Worm (Caenorhabditis elegans) whole organism, midembryonic: ENCODE results near the gene F10C2.4.

Experiments
- flt-1 ChIP-seq: fragments of 200-800 bp; sonication (Bioruptor generic); IDR thresholded peaks from 2 replicates; pipeline ENCODE4 v1.3.6; 2022; ENCODE audit warnings: missing genetic modification characterization, missing compliant biosample characterization
- klf-2 ChIP-seq: fragments of 200-800 bp; sonication (Bioruptor generic); conservative IDR thresholded peaks from 2 replicates; pipeline ENCODE4 v1.3.6; 2022; ENCODE audit warnings: missing genetic modification reagents, missing genetic modification characterization, missing compliant biosample characterization
- med-1 ChIP-seq: sonication (generic microtip); optimal IDR thresholded peaks from 2 replicates; lab custom pipeline; 2017; ENCODE audit warnings: missing genetic modification characterization, mild to moderate bottlenecking, missing compliant biosample characterization, antibody characterized with exemption, missing genetic modification reagents; ENCODE audit not compliant: insufficient read depth
- tab-1 ChIP-seq: fragments of 200-800 bp; sonication (Bioruptor generic); IDR thresholded peaks from 2 replicates; pipeline ENCODE4 v1.3.6; 2022; ENCODE audit warnings: missing genetic modification characterization, missing compliant biosample characterization
- ztf-23 ChIP-seq: fragments of 200-800 bp; sonication (Bioruptor generic); IDR thresholded peaks from 2 replicates; pipeline ENCODE4 v1.3.6; 2022; ENCODE audit warnings: missing genetic modification reagents, missing genetic modification characterization, missing compliant biosample characterization
- ztf-29 ChIP-seq: fragments of 200-800 bp; sonication (Bioruptor generic); IDR thresholded peaks from 2 replicates; pipeline ENCODE4 v1.3.6; 2022; ENCODE audit warnings: missing genetic modification reagents, missing genetic modification characterization, missing compliant biosample characterization

- TF ChIP-seq tab-1 (GFP tag; lab: Robert Waterston, UW) (no peak), klf-2 (GFP tag; lab: Robert Waterston, UW) (no peak), ztf-23 (GFP tag; lab: Robert Waterston, UW) (no peak), med-1 (GFP tag; lab: Kevin White, UChicago) (no peak), flt-1 (GFP tag; lab: Robert Waterston, UW) (no peak), ztf-29 (no peak)
Observed at ce11 chrV:12053598-12053997, 12.2 kb downstream of the F10C2.4 start, which contains the start of gene F10C2.7.
